Worm (Caenorhabditis elegans) whole organism, L1 larva: ENCODE results near the gene selt-1.1.

Experiments used
- mef-2 ChIP-seq: fragments of 150-350 bp; optimal IDR thresholded peaks from 2 replicates; lab custom pipeline; 2014; ENCODE audit warnings: missing biosample characterization, missing genetic modification characterization
- mep-1 ChIP-seq: fragments of 150-350 bp; optimal IDR thresholded peaks from 2 replicates; lab custom pipeline; 2014; ENCODE audit warnings: missing biosample characterization, missing genetic modification characterization
- nhr-28 ChIP-seq: fragments of 150-350 bp; optimal IDR thresholded peaks from 2 replicates; lab custom pipeline; 2014; ENCODE audit warnings: missing biosample characterization, missing genetic modification characterization
- pqm-1 ChIP-seq: sonication (generic microtip); optimal IDR thresholded peaks from 3 replicates; lab custom pipeline; 2017; ENCODE audit warnings: missing biosample characterization, missing genetic modification characterization
- swsn-7 ChIP-seq: sonication (generic microtip); optimal IDR thresholded peaks from 2 replicates; lab custom pipeline; 2016; ENCODE audit warnings: missing genetic modification characterization, missing compliant biosample characterization

DNA sequence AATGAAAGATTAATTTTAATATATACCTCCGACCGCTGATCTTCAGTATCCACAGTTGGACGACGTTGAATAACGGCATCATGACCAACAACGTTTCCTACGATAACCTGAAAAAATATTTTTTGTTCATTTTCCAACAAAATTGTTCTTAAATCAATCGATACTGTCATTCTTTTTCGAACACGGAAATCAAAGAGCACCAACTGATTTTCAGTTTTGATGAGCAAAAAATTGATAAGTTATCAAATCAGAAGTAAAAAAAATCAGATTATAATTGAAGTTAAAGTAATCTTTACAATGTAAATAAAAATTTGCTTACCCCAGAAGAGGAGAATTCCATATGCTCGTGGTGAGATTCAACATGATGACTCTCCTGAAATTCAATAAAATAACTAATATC is 27.9 kb downstream of the selt-1.1 start:
- TF ChIP-seq swsn-7 (tag; lab: Kevin White, UChicago) (no peak), nhr-28 (tag; lab: Kevin White, UChicago) (no peak), mef-2 (tag; lab: Kevin White, UChicago) (no peak), mep-1 (tag; lab: Kevin White, UChicago) (no peak), pqm-1 (tag; lab: Kevin White, UChicago) (no peak)
